Worm (Caenorhabditis elegans): Measurements from ENCODE around the gene abts-2.

abts-2 gene

DNA sequence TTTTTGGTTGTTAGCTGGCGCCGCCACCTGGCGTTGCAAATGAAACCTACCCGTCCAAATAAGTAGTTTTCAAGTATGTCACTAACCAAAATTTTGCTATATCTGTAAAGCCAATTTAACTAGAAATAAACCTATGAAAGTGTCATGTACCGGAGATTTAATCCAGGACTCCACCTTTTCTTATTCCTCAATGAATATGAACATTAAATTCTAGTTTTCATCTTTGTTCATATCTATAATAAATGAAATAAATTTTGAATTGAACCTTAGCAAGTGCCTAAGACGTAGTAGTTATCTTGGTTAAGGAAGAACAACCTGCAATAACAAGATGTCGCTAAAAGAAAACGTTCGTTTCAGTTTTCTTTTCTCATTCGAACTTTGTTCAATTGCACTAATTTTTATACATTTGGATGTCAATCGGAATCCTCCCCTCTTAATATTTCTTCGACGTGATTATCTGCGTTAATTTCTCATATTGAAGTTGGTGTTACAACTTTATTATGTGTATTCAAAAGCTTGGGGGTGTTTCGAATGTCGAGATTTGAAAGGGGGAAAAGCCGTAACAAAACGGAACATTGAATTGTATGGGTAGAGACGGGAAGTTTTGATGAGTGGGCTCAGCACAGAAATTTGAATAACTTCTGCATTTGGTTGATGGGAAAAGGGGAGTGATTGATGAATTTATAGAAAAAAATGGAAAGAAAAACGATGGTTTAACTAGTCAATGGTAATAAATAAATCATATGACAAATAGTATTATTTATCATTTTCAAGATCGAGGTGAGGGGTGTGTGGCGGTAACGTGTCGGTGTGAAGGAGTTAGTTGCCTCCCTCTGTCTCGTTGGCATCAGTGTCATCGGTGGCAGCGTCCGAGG is 18.0 kb downstream of the abts-2 start (continued):
- TF ChIP-seq hlh-26 (GFP tag; conservative IDR thresholded peaks at IDR 0.05) (no peak), F23B12.7 (tag; optimal IDR thresholded peaks at IDR 0.05; ENCODE audit: insufficient read depth) (no peak), ztf-28 (GFP tag; IDR thresholded peaks at IDR 0.05) (no peak), Y53G8AR.9 (GFP tag; conservative IDR thresholded peaks at IDR 0.05) (peak; percentile 81), B0261.1 (tag; optimal IDR thresholded peaks at IDR 0.05) (peak; percentile 4), T07F8.4 (tag; optimal IDR thresholded peaks at IDR 0.05) (no peak), ceh-100 (GFP tag; IDR thresholded peaks at IDR 0.05) (peak; percentile 8; the same call in 1 of the 2 replicates), hrde-1 (tag; optimal IDR thresholded peaks at IDR 0.05; ENCODE audit: borderline replicate concordance) (no peak), nhr-90 (tag; optimal IDR thresholded peaks at IDR 0.05) (peak; percentile 27), lin-54 (GFP tag; optimal IDR thresholded peaks at IDR 0.05) (peak; percentile 38), C06A6.2 (GFP tag; conservative IDR thresholded peaks at IDR 0.05) (0 out of 2 replicates have a peak, but pooled peaks have one; percentile 53), snpc-4 (GFP tag; optimal IDR thresholded peaks at IDR 0.05) (no peak), snpc-4 (tag; optimal IDR thresholded peaks at IDR 0.05) (no peak), Y95B8A.8 (GFP tag; IDR thresholded peaks at IDR 0.05) (peak; percentile 60; the same call in 1 of the 2 replicates), Y67H2A.10 (GFP tag; conservative IDR thresholded peaks at IDR 0.05) (no peak), ama-1 (optimal IDR thresholded peaks at IDR 0.05) (peak; percentile 76), ama-1 (GFP tag; optimal IDR thresholded peaks at IDR 0.05) (peak in 1 of 2 experiments; percentile 36), attf-6 (GFP tag; IDR thresholded peaks at IDR 0.05) (peak; percentile 40; the same call in 1 of the 2 replicates), F10E7.11 (tag; optimal IDR thresholded peaks at IDR 0.05) (peak; percentile 31), zfh-2 (GFP tag; conservative IDR thresholded peaks at IDR 0.05) (no peak), die-1 (tag; optimal IDR thresholded peaks at IDR 0.05) (no peak)

DNA sequence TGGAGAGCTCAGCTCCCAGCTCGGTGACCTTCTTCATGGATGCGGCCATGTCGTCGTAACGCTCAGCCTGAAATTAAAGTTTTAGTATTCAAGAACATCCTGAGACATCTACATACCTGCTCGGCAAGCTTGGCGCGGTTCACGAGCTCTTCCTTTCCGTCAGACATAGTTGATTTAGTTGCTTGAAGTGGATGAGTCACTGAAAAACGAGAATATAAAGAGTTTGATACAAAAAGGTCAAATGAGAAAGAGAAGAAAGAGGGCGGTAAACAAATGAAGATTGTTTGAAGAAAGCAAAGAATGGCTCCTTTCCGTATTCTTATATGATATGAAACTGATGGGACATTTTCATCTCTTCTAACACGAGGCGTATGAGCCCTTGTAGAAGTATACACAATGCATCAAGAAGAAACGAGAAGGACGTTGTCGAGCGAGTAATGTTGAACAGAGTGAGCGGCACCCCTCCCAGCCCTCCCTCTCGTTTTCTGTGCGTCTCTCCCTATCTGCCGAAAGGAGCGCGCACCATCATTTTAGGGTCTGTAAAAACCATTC is 19.8 kb downstream of the abts-2 start, which contains the start of gene ftt-2:
TSS of gene ftt-2 (minus strand) at position 206 of the 552 bp plus-strand sequence.
- no peak for TF ChIP-seq him-1 (tag; optimal IDR thresholded peaks at IDR 0.05)
- no peak for TF ChIP-seq F49E8.2 (tag; optimal IDR thresholded peaks at IDR 0.05; ENCODE audit: insufficient read depth)
- TF ChIP-seq ama-1 (optimal IDR thresholded peaks at IDR 0.05) = peak; percentile 72
- TF ChIP-seq ama-1 (GFP tag; optimal IDR thresholded peaks at IDR 0.05) = no peak
- no peak for TF ChIP-seq F37B4.10 (GFP tag; IDR thresholded peaks at IDR 0.05)

DNA sequence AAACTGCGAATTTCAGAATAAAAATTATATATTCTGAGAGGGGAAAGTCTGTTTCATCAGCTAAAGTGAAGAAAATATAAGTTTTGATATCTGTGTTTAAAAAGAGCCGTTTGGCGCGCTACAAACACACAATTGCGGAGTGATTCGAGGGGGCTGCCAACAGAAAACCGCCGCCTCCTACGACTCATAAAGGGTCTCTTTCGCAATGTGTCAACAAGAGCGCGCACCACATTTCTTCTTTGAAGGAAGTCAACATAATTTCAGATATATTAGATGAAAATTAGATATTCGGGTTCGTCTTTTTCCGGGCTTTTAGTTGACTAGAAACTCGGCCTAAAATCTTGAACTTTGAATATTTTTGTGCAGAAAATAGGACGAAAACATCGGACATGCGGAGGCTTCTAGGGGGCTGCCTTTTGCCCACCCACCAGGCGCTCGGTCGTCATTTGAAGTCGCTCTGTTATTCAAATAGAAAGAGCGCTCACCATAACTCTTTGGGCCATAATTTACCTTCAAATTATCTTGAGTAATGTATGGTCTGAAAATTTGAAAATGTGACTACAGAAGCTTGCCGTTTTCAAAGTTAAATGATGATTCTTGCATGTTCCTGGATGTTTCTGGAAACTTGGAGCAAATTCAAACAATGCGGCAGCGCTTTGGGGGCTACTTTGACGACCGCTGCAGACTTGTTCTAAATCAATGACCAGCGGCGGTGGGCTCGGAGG is 20.5 kb downstream of the abts-2 start:
- TF ChIP-seq C06A6.2 (GFP tag; conservative IDR thresholded peaks at IDR 0.05) (peak; percentile 89), ceh-79 (tag; optimal IDR thresholded peaks at IDR 0.05) (peak; percentile 61), lsy-27 (tag; optimal IDR thresholded peaks at IDR 0.05; ENCODE audit: borderline replicate concordance, insufficient read depth) (no peak), snpc-4 (GFP tag; optimal IDR thresholded peaks at IDR 0.05) (peak; percentile 62), snpc-4 (tag; optimal IDR thresholded peaks at IDR 0.05) (peak in 2 of 4 experiments; percentile 81 to 82), tlf-1 (GFP tag; optimal IDR thresholded peaks at IDR 0.05) (peak; percentile 95), F57A8.1 (GFP tag; optimal IDR thresholded peaks at IDR 0.05) (peak; percentile 68), egrh-3 (GFP tag; IDR thresholded peaks at IDR 0.05) (peak; percentile 80), ztf-28 (GFP tag; IDR thresholded peaks at IDR 0.05) (no peak), mcd-1 (GFP tag; IDR thresholded peaks at IDR 0.05) (peak; percentile 77), lin-35 (GFP tag; optimal IDR thresholded peaks at IDR 0.05) (peak in 2 of 3 experiments; percentile 62 to 75), aptf-2 (GFP tag; conservative IDR thresholded peaks at IDR 0.05) (peak; percentile 75), Y53G8AR.9 (GFP tag; conservative IDR thresholded peaks at IDR 0.05) (peak; percentile 89; the same call in 1 of the 2 replicates), repo-1 (tag; optimal IDR thresholded peaks at IDR 0.05) (peak; percentile 95), efl-1 (GFP tag; optimal IDR thresholded peaks at IDR 0.05) (peak; percentile 37), attf-5 (GFP tag; optimal IDR thresholded peaks at IDR 0.05) (peak; percentile 96), ceh-27 (GFP tag; optimal IDR thresholded peaks at IDR 0.05) (peak; percentile 40), lsl-1 (GFP tag; optimal IDR thresholded peaks at IDR 0.05) (peak; percentile 17), egl-18 (GFP tag; IDR thresholded peaks at IDR 0.05) (0 out of 2 replicates have a peak, but pooled peaks have one; percentile 72), ceh-40 (GFP tag; IDR thresholded peaks at IDR 0.05) (no peak), die-1 (tag; optimal IDR thresholded peaks at IDR 0.05) (peak; percentile 83), cebp-2 (GFP tag; IDR thresholded peaks at IDR 0.05) (no peak), B0261.1 (tag; optimal IDR thresholded peaks at IDR 0.05) (peak; percentile 48)
